Fruit fly (Drosophila melanogaster) whole organism, embryonic: ENCODE results near the gene CAHbeta.

Experiments used
- Awh ChIP-seq: fragments of 200-800 bp; sonication (Bioruptor generic); IDR thresholded peaks from 2 replicates; pipeline ENCODE4, ENCODE4 v1.3.6; 2022; ENCODE audit warnings: missing biosample characterization, missing genetic modification characterization
- CG11696 ChIP-seq: fragments of 200-800 bp; sonication (Bioruptor generic); IDR thresholded peaks from 2 replicates; pipeline ENCODE4 v1.3.6; 2022; ENCODE audit warnings: missing biosample characterization, missing genetic modification characterization
- CG13424 ChIP-seq: fragments of 200-800 bp; sonication (Bioruptor generic); optimal IDR thresholded peaks from 2 replicates; lab custom pipeline; 2019; ENCODE audit warnings: missing biosample characterization, mild to moderate bottlenecking, missing genetic modification characterization, moderate library complexity
- CG13775 ChIP-seq: fragments of 200-800 bp; sonication (Bioruptor generic); optimal IDR thresholded peaks from 3 replicates; lab custom pipeline; 2017; ENCODE audit warnings: missing biosample characterization, mild to moderate bottlenecking, missing genetic modification characterization
- CG14441 ChIP-seq: fragments of 200-800 bp; sonication (Bioruptor generic); IDR thresholded peaks from 2 replicates; pipeline ENCODE4 v1.3.6; 2022; ENCODE audit warnings: missing biosample characterization, missing genetic modification characterization
- CG15011 ChIP-seq: fragments of 200-800 bp; sonication (Bioruptor generic); optimal IDR thresholded peaks from 3 replicates; lab custom pipeline; 2018; ENCODE audit warnings: missing biosample characterization, mild to moderate bottlenecking, missing genetic modification characterization
- CG1602 ChIP-seq: fragments of 200-800 bp; sonication (Bioruptor generic); optimal IDR thresholded peaks from 3 replicates; lab custom pipeline; 2016; ENCODE audit warnings: missing biosample characterization, missing genetic modification characterization
- CG17328 ChIP-seq: fragments of 200-800 bp; sonication (Bioruptor generic); IDR thresholded peaks from 2 replicates; pipeline ENCODE4 v1.3.6; 2022; ENCODE audit warnings: missing biosample characterization, missing genetic modification characterization
- CG17568 ChIP-seq: fragments of 200-800 bp; sonication (Bioruptor generic); optimal IDR thresholded peaks from 2 replicates; lab custom pipeline; 2018; ENCODE audit warnings: missing biosample characterization, mild to moderate bottlenecking, missing genetic modification characterization, moderate library complexity
- CG17802 ChIP-seq: fragments of 200-800 bp; sonication (Bioruptor generic); optimal IDR thresholded peaks from 2 replicates; lab custom pipeline; 2018; ENCODE audit warnings: missing biosample characterization, mild to moderate bottlenecking, missing genetic modification characterization, moderate library complexity
- CG2875 ChIP-seq: fragments of 200-800 bp; sonication (Bioruptor generic); optimal IDR thresholded peaks from 2 replicates; lab custom pipeline; 2017; ENCODE audit warnings: missing biosample characterization, mild to moderate bottlenecking, missing genetic modification characterization, missing genetic modification reagents
- CG2889 ChIP-seq: fragments of 200-800 bp; sonication (Bioruptor generic); IDR thresholded peaks from 3 replicates; pipeline ENCODE4 v1.3.6; 2022; ENCODE audit warnings: missing biosample characterization, missing genetic modification characterization
- CG32532 ChIP-seq: fragments of 200-800 bp; sonication (Bioruptor generic); IDR thresholded peaks from 2 replicates; pipeline ENCODE4 v1.3.6; 2022; ENCODE audit warnings: missing biosample characterization, missing genetic modification characterization
- CG33213 ChIP-seq: fragments of 200-800 bp; sonication (Bioruptor generic); optimal IDR thresholded peaks from 3 replicates; lab custom pipeline; 2016; ENCODE audit warnings: missing biosample characterization, missing genetic modification characterization
- CG34376 ChIP-seq: fragments of 200-800 bp; sonication (Bioruptor generic); optimal IDR thresholded peaks from 2 replicates; lab custom pipeline; 2018; ENCODE audit warnings: missing biosample characterization, mild to moderate bottlenecking, missing genetic modification characterization
- CG4282 ChIP-seq: fragments of 200-800 bp; sonication (Bioruptor generic); optimal IDR thresholded peaks from 2 replicates; lab custom pipeline; 2016; ENCODE audit warnings: missing biosample characterization, missing genetic modification characterization
- CG4424 ChIP-seq: fragments of 200-800 bp; sonication (Bioruptor generic); optimal IDR thresholded peaks from 3 replicates; lab custom pipeline; 2016; ENCODE audit warnings: missing biosample characterization, missing genetic modification characterization
- CG4730 ChIP-seq: fragments of 200-800 bp; sonication (Bioruptor generic); IDR thresholded peaks from 2 replicates; pipeline ENCODE4 v1.3.6; 2022; ENCODE audit warnings: missing biosample characterization, missing genetic modification characterization
- CG5953 ChIP-seq: fragments of 200-800 bp; sonication (Bioruptor generic); IDR thresholded peaks from 2 replicates; pipeline ENCODE4 v1.3.6; 2022; ENCODE audit warnings: missing biosample characterization, missing genetic modification characterization
- CG6683 ChIP-seq: fragments of 200-800 bp; sonication (Bioruptor generic); optimal IDR thresholded peaks from 2 replicates; lab custom pipeline; 2017; ENCODE audit warnings: missing biosample characterization, mild to moderate bottlenecking, missing genetic modification characterization, missing genetic modification reagents
- CG6765 ChIP-seq: fragments of 200-800 bp; sonication (Bioruptor generic); optimal IDR thresholded peaks from 3 replicates; lab custom pipeline; 2017; ENCODE audit warnings: missing biosample characterization, mild to moderate bottlenecking, missing genetic modification characterization
- CG7928 ChIP-seq: fragments of 200-800 bp; sonication (Bioruptor generic); optimal IDR thresholded peaks from 2 replicates; lab custom pipeline; 2017; ENCODE audit warnings: missing biosample characterization, mild to moderate bottlenecking, missing genetic modification characterization
- CG8388 ChIP-seq: fragments of 200-800 bp; sonication (Bioruptor generic); optimal IDR thresholded peaks from 2 replicates; lab custom pipeline; 2019; ENCODE audit warnings: missing biosample characterization, mild to moderate bottlenecking, missing genetic modification characterization, moderate library complexity
- CG8765 ChIP-seq: fragments of 200-800 bp; sonication (Bioruptor generic); IDR thresholded peaks from 2 replicates; pipeline ENCODE4 v1.3.6; 2022; ENCODE audit warnings: missing biosample characterization, missing genetic modification characterization
- CG9215 ChIP-seq: fragments of 200-800 bp; sonication (Bioruptor generic); IDR thresholded peaks from 2 replicates; pipeline ENCODE4 v1.3.6; 2022; ENCODE audit warnings: missing biosample characterization, missing genetic modification characterization
- Dbx ChIP-seq: fragments of 200-800 bp; sonication (Bioruptor generic); IDR thresholded peaks from 3 replicates; pipeline ENCODE4 v1.3.6; 2022; ENCODE audit warnings: missing biosample characterization, missing genetic modification characterization
- Dp ChIP-seq: fragments of 200-800 bp; sonication (Bioruptor generic); optimal IDR thresholded peaks from 2 replicates; lab custom pipeline; 2018; ENCODE audit warnings: missing biosample characterization, mild to moderate bottlenecking, missing genetic modification characterization, moderate library complexity
- Dref ChIP-seq: fragments of 200-800 bp; sonication (Bioruptor generic); IDR thresholded peaks from 2 replicates; pipeline ENCODE4 v1.3.6; 2022; ENCODE audit warnings: missing biosample characterization, missing genetic modification characterization
- Fer1 ChIP-seq: fragments of 200-800 bp; sonication (Bioruptor generic); optimal IDR thresholded peaks from 2 replicates; lab custom pipeline; 2017; ENCODE audit warnings: missing biosample characterization, mild to moderate bottlenecking, missing genetic modification characterization
- Fer3 ChIP-seq: fragments of 200-800 bp; sonication (Bioruptor generic); optimal IDR thresholded peaks from 2 replicates; lab custom pipeline; 2018; ENCODE audit warnings: missing biosample characterization, mild to moderate bottlenecking, missing genetic modification characterization, moderate library complexity
- Gsc ChIP-seq: fragments of 200-800 bp; sonication (Bioruptor generic); IDR thresholded peaks from 2 replicates; pipeline ENCODE4 v1.3.6; 2022; ENCODE audit warnings: missing biosample characterization, missing genetic modification characterization
- Rx ChIP-seq: fragments of 200-800 bp; sonication (Bioruptor generic); IDR thresholded peaks from 2 replicates; pipeline ENCODE4 v1.3.6; 2022; ENCODE audit warnings: missing biosample characterization, missing genetic modification characterization
- Sry-δ ChIP-seq: fragments of 200-800 bp; sonication (Bioruptor generic); optimal IDR thresholded peaks from 2 replicates; lab custom pipeline; 2016; ENCODE audit warnings: missing biosample characterization, missing genetic modification characterization
- Ssrp ChIP-seq: fragments of 200-800 bp; sonication (Bioruptor generic); optimal IDR thresholded peaks from 2 replicates; lab custom pipeline; 2018; ENCODE audit warnings: missing biosample characterization, mild to moderate bottlenecking, missing genetic modification characterization, moderate library complexity
- ab ChIP-seq: fragments of 200-800 bp; sonication (Bioruptor generic); optimal IDR thresholded peaks from 2 replicates; lab custom pipeline; 2016; ENCODE audit warnings: missing biosample characterization, missing genetic modification characterization
- ap ChIP-seq: fragments of 200-800 bp; sonication (Bioruptor generic); IDR thresholded peaks from 2 replicates; pipeline ENCODE4 v1.3.6; 2022; ENCODE audit warnings: missing biosample characterization, missing genetic modification characterization
- cg ChIP-seq: fragments of 200-800 bp; sonication (Bioruptor generic); optimal IDR thresholded peaks from 3 replicates; lab custom pipeline; 2019; ENCODE audit warnings: missing biosample characterization, mild to moderate bottlenecking, missing genetic modification characterization, moderate library complexity
- chm ChIP-seq: fragments of 200-800 bp; sonication (Bioruptor generic); IDR thresholded peaks from 2 replicates; pipeline ENCODE4 v1.3.6; 2022; ENCODE audit warnings: missing biosample characterization, missing genetic modification characterization
- chn ChIP-seq: fragments of 200-800 bp; sonication (Bioruptor generic); optimal IDR thresholded peaks from 2 replicates; lab custom pipeline; 2016; ENCODE audit warnings: missing biosample characterization, missing genetic modification characterization
- dmrt11E ChIP-seq: fragments of 200-800 bp; sonication (Bioruptor generic); optimal IDR thresholded peaks from 3 replicates; lab custom pipeline; 2018; ENCODE audit warnings: missing biosample characterization, mild to moderate bottlenecking, missing genetic modification characterization, moderate library complexity
- ewg ChIP-seq: fragments of 200-800 bp; sonication (Bioruptor generic); optimal IDR thresholded peaks from 3 replicates; lab custom pipeline; 2017; ENCODE audit warnings: mild to moderate bottlenecking, missing biosample characterization, missing genetic modification reagents, missing genetic modification characterization
- gt ChIP-seq: fragments of 200-800 bp; sonication (Bioruptor generic); IDR thresholded peaks from 2 replicates; pipeline ENCODE4 v1.3.6; 2022; ENCODE audit warnings: missing biosample characterization, missing genetic modification characterization
- hb ChIP-seq: fragments of 200-800 bp; sonication (Bioruptor generic); IDR thresholded peaks from 3 replicates; pipeline ENCODE4 v1.3.6; 2022; ENCODE audit warnings: missing biosample characterization, missing genetic modification characterization; ENCODE audit not compliant: partially characterized antibody
- hth ChIP-seq: fragments of >200 bp; optimal IDR thresholded peaks from 2 replicates; lab custom pipeline; 2017; ENCODE audit warnings: inconsistent platforms
- jumu ChIP-seq: fragments of 200-800 bp; sonication (Bioruptor generic); optimal IDR thresholded peaks from 3 replicates; lab custom pipeline; 2016; ENCODE audit warnings: missing biosample characterization, missing genetic modification characterization
- mam ChIP-seq: fragments of 200-800 bp; sonication (Bioruptor generic); optimal IDR thresholded peaks from 3 replicates; lab custom pipeline; 2016; ENCODE audit warnings: missing biosample characterization, missing genetic modification characterization
- p53 ChIP-seq: fragments of 200-800 bp; sonication (Bioruptor generic); optimal IDR thresholded peaks from 2 replicates; lab custom pipeline; 2016; ENCODE audit warnings: missing biosample characterization, missing genetic modification characterization
- phol ChIP-seq: fragments of 200-800 bp; sonication (Bioruptor generic); optimal IDR thresholded peaks from 3 replicates; lab custom pipeline; 2018; ENCODE audit warnings: missing biosample characterization, mild to moderate bottlenecking, missing genetic modification characterization, moderate library complexity
- scrt ChIP-seq: fragments of 200-800 bp; sonication (Bioruptor generic); optimal IDR thresholded peaks from 2 replicates; lab custom pipeline; 2018; ENCODE audit warnings: missing biosample characterization, mild to moderate bottlenecking, missing genetic modification characterization, moderate library complexity
- so ChIP-seq: fragments of 200-800 bp; sonication (Bioruptor generic); IDR thresholded peaks from 3 replicates; pipeline ENCODE4 v1.3.6; 2022; ENCODE audit warnings: missing biosample characterization, missing genetic modification characterization
- trem ChIP-seq: fragments of 200-800 bp; optimal IDR thresholded peaks from 3 replicates; lab custom pipeline; 2019; ENCODE audit warnings: missing biosample characterization, mild to moderate bottlenecking, missing genetic modification characterization, moderate library complexity

The CAHbeta gene

DNA sequence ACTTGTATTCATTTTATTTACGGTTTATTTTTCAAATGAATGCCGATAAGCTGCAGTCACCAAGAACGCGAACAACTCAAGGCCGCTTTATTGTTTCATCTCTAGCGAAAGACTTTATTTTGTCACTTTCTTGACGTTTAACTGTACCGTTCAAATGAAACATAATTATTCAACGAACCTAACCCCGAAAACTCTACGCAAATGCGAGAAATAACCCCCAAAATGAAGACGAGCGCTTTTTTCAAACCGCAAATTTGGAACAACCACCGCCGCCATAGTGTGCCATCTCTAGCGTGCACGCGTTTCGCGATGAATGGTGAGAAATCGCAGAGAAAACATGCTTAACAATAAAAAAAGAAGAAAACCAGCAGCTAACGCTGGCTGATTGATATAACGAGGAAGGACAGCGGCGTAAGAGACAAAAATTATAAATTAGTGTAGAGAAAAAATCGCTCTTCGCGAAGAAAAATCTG is 4.0 kb downstream of the CAHbeta start, which contains the start of gene CG11970 (continued):
- TF ChIP-seq cg: no peak
- no peak for TF ChIP-seq chm (GFP tag; lab: Robert Waterston, UW)
- TF ChIP-seq CG13775: peak; percentile 39
- TF ChIP-seq CG9215: peak; percentile 61
- TF ChIP-seq CG4424 (GFP tag; lab: Kevin White, UChicago): peak; percentile 20
- no peak for TF ChIP-seq CG15011
- TF ChIP-seq chn (GFP tag; lab: Kevin White, UChicago): no peak
- TF ChIP-seq Sry-δ: peak; percentile 92
- no peak for TF ChIP-seq Rx (GFP tag; lab: Robert Waterston, UW)
- 0 out of 3 replicates have a peak, but pooled peaks have one; percentile 15 for TF ChIP-seq Dbx (GFP tag; lab: Robert Waterston, UW)
- no peak for TF ChIP-seq ab (GFP tag; lab: Kevin White, UChicago)
- peak; percentile 46 for TF ChIP-seq CG13424 (tag; lab: Kevin White, UChicago)
- no peak for TF ChIP-seq CG2875 (GFP tag; lab: Kevin White, UChicago)
- peak; percentile 49 for TF ChIP-seq mam (GFP tag; lab: Kevin White, UChicago)
- peak; percentile 73 for TF ChIP-seq Dp (GFP tag; lab: Kevin White, UChicago)
- no peak for TF ChIP-seq CG4730 (GFP tag; lab: Robert Waterston, UW)
- peak; percentile 5 for TF ChIP-seq CG34376 (GFP tag; lab: Kevin White, UChicago)
- no peak for TF ChIP-seq Fer3
- 0 out of 2 replicates have a peak, but pooled peaks have one; percentile 33 for TF ChIP-seq CG5953
- peak; percentile 13 for TF ChIP-seq trem (tag; lab: Kevin White, UChicago)
- no peak for TF ChIP-seq ewg (GFP tag; lab: Kevin White, UChicago)
- peak; percentile 16 for TF ChIP-seq p53 (GFP tag; lab: Kevin White, UChicago)
- no peak for TF ChIP-seq scrt (GFP tag; lab: Kevin White, UChicago)
- peak; percentile 41; the same call in 1 of the 2 replicates for TF ChIP-seq CG14441
- TF ChIP-seq CG6683: no peak
- 0 out of 3 replicates have a peak, but pooled peaks have one; percentile 30 for TF ChIP-seq CG2889 (GFP tag; lab: Robert Waterston, UW)
- TF ChIP-seq CG17802 (tag; lab: Kevin White, UChicago): no peak
- peak; percentile 43; the same call in 1 of the 2 replicates for TF ChIP-seq CG32532 (GFP tag; lab: Robert Waterston, UW)
- no peak for TF ChIP-seq gt (GFP tag; lab: Robert Waterston, UW)
- TF ChIP-seq CG17328 (GFP tag; lab: Robert Waterston, UW): no peak
- no peak for TF ChIP-seq CG17568
- no peak for TF ChIP-seq Awh (GFP tag; lab: Robert Waterston, UW)
- TF ChIP-seq dmrt11E (tag; lab: Kevin White, UChicago): peak; percentile 22
- TF ChIP-seq jumu (GFP tag; lab: Kevin White, UChicago): peak; percentile 22
- TF ChIP-seq Fer1 (GFP tag; lab: Kevin White, UChicago): no peak
- TF ChIP-seq CG11696 (GFP tag; lab: Robert Waterston, UW): no peak
- TF ChIP-seq ap (GFP tag; lab: Robert Waterston, UW): no peak
- TF ChIP-seq phol (tag; lab: Kevin White, UChicago): peak; percentile 78
- TF ChIP-seq Ssrp (tag; lab: Kevin White, UChicago): peak; percentile 14
- no peak for TF ChIP-seq so (GFP tag; lab: Robert Waterston, UW)
- peak; percentile 9 for TF ChIP-seq CG33213 (GFP tag; lab: Kevin White, UChicago)
- TF ChIP-seq CG6765 (GFP tag; lab: Kevin White, UChicago): no peak
- peak; percentile 57 for TF ChIP-seq Dref (GFP tag; lab: Robert Waterston, UW)
- TF ChIP-seq hb: no peak
- TF ChIP-seq CG8765: no peak
- peak; percentile 8 for TF ChIP-seq CG8388 (GFP tag; lab: Kevin White, UChicago)
- no peak for TF ChIP-seq hth (lab: Kevin White, UChicago)
- TF ChIP-seq CG1602: peak; percentile 10
- no peak for TF ChIP-seq Gsc (GFP tag; lab: Robert Waterston, UW)
- no peak for TF ChIP-seq CG4282 (GFP tag; lab: Kevin White, UChicago)
- no peak for TF ChIP-seq CG7928 (GFP tag; lab: Kevin White, UChicago)
